Worm (Caenorhabditis elegans): ENCODE measurements around the gene C47E12.14.

The C47E12.14 gene

DNA sequence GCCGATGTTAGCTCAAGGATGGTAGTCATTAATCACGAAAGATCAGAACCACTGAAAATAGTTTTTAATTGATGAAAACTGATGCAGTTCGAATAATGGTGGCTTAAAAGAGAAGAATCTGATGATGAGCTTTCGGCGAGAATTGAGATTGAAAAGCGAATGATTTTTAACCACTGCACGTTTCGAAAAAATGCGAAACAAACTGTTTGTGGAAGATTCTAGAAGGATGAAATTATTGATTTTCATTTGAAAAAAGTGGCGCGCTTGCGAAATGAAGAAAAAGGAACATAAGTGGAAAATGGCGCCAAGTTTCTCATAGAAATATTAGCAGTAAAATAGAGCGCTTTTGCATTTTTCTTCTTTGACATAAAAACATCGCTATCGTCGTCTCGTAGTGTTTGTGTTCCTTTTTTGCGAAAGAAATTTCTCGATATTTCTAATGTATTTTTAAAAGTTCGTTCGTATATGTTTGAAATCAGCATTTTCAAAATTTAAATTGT lies 18.8 kb upstream of the C47E12.14 start, which contains the start of gene uba-1 (continued):
- TF ChIP-seq attf-5 (GFP tag; optimal IDR thresholded peaks at IDR 0.05) (peak; percentile 45), ZK185.1 (tag; optimal IDR thresholded peaks at IDR 0.05; ENCODE audit: poor library complexity, severe bottlenecking) (peak; percentile 87), ztf-6 (GFP tag; IDR thresholded peaks at IDR 0.05) (no peak), hrde-1 (tag; optimal IDR thresholded peaks at IDR 0.05; ENCODE audit: borderline replicate concordance) (peak; percentile 36), C17E4.6 (GFP tag; IDR thresholded peaks at IDR 0.05) (peak; percentile 77), him-1 (tag; optimal IDR thresholded peaks at IDR 0.05) (no peak), K11D2.4 (GFP tag; IDR thresholded peaks at IDR 0.05) (0 out of 2 replicates have a peak, but pooled peaks have one; percentile 18), die-1 (tag; optimal IDR thresholded peaks at IDR 0.05) (peak; percentile 42), madf-6 (GFP tag; IDR thresholded peaks at IDR 0.05) (peak; percentile 94), atf-7 (tag; optimal IDR thresholded peaks at IDR 0.05) (peak; percentile 48), hmg-1.2 (GFP tag; IDR thresholded peaks at IDR 0.05) (peak; percentile 53), F49E8.2 (tag; optimal IDR thresholded peaks at IDR 0.05; ENCODE audit: insufficient read depth) (peak; percentile 53), aptf-2 (GFP tag; conservative IDR thresholded peaks at IDR 0.05) (0 out of 2 replicates have a peak, but pooled peaks have one; percentile 19), egl-44 (GFP tag; IDR thresholded peaks at IDR 0.05) (no peak), madf-8 (GFP tag; conservative IDR thresholded peaks at IDR 0.05) (peak; percentile 90), dpl-1 (GFP tag; optimal IDR thresholded peaks at IDR 0.05) (peak; percentile 79), mcd-1 (GFP tag; IDR thresholded peaks at IDR 0.05) (peak; percentile 58; the same call in 1 of the 2 replicates), tlf-1 (GFP tag; optimal IDR thresholded peaks at IDR 0.05) (peak; percentile 87), lin-26 (GFP tag; IDR thresholded peaks at IDR 0.05) (peak; percentile 11; the same call in 1 of the 2 replicates), ets-4 (GFP tag; optimal IDR thresholded peaks at IDR 0.05) (no peak), tbx-9 (tag; optimal IDR thresholded peaks at IDR 0.05; ENCODE audit: borderline replicate concordance) (no peak), nfyb-1 (GFP tag; IDR thresholded peaks at IDR 0.05) (peak; percentile 85), hsf-1 (GFP tag; IDR thresholded peaks at IDR 0.05) (peak; percentile 97), rec-8 (tag; optimal IDR thresholded peaks at IDR 0.05) (peak in 1 of 2 experiments; percentile 27), F37B4.10 (GFP tag; IDR thresholded peaks at IDR 0.05) (no peak), lin-54 (GFP tag; optimal IDR thresholded peaks at IDR 0.05) (peak; percentile 79), madf-10 (tag; optimal IDR thresholded peaks at IDR 0.05) (peak; percentile 53), snpc-4 (GFP tag; optimal IDR thresholded peaks at IDR 0.05) (no peak), snpc-4 (tag; optimal IDR thresholded peaks at IDR 0.05) (peak; percentile 6 to 50 (median 40)), attf-6 (GFP tag; IDR thresholded peaks at IDR 0.05) (0 out of 2 replicates have a peak, but pooled peaks have one; percentile 25), pbrm-1 (GFP tag; IDR thresholded peaks at IDR 0.05) (peak; percentile 63; the same call in 1 of the 2 replicates)

- peak; percentile 10 for TF ChIP-seq hmg-1.2 (GFP tag; IDR thresholded peaks at IDR 0.05)
- peak; percentile 45; the same call in 1 of the 2 replicates for TF ChIP-seq nfyb-1 (GFP tag; IDR thresholded peaks at IDR 0.05)
- TF ChIP-seq somi-1 (GFP tag; optimal IDR thresholded peaks at IDR 0.05), result no peak
- TF ChIP-seq attf-6 (GFP tag; IDR thresholded peaks at IDR 0.05), result no peak
- TF ChIP-seq nhr-80 (tag; optimal IDR thresholded peaks at IDR 0.05), result peak; percentile 29
- TF ChIP-seq bed-1 (GFP tag; IDR thresholded peaks at IDR 0.05), result no peak
- TF ChIP-seq cebp-1 (GFP tag; IDR thresholded peaks at IDR 0.05), result peak; percentile 42; the same call in 1 of the 2 replicates
- peak; percentile 87 for TF ChIP-seq cebp-1 (tag; optimal IDR thresholded peaks at IDR 0.05)
- TF ChIP-seq ztf-18 (tag; optimal IDR thresholded peaks at IDR 0.05), result no peak
- no peak for TF ChIP-seq K11D2.4 (GFP tag; IDR thresholded peaks at IDR 0.05)
- TF ChIP-seq zim-3 (tag; optimal IDR thresholded peaks at IDR 0.05), result no peak
- TF ChIP-seq madf-6 (GFP tag; IDR thresholded peaks at IDR 0.05), result peak; percentile 40; the same call in 1 of the 2 replicates
Observed at ce11 chrIV:9993403-9994132, 17.4 kb upstream of the C47E12.14 start.

Measured in whole organism, young adult.